Worm (Caenorhabditis elegans) whole organism, early embryonic: Measurements from ENCODE around the gene sre-3.
"Not testable (repeated sequence)": the region's sequence is repeated elsewhere in the genome, so short reads cannot be mapped to it uniquely, and the experiment has no call there.

Experiments used
- B0310.2 ChIP-seq: sonication (generic microtip); optimal IDR thresholded peaks from 2 replicates; lab custom pipeline; 2016; ENCODE audit warnings: mild to moderate bottlenecking, missing genetic modification characterization, missing compliant biosample characterization
- F13C5.2 ChIP-seq: sonication (generic microtip); optimal IDR thresholded peaks from 2 replicates; lab custom pipeline; 2017; ENCODE audit warnings: mild to moderate bottlenecking, missing genetic modification characterization, inconsistent platforms, missing compliant biosample characterization
- aly-1 ChIP-seq: sonication (generic microtip); optimal IDR thresholded peaks from 2 replicates; lab custom pipeline; 2016; ENCODE audit warnings: missing genetic modification characterization, missing compliant biosample characterization
- ama-1 ChIP-seq: fragments of 150-350 bp; optimal IDR thresholded peaks from 2 replicates; lab custom pipeline; 2014
- ceh-13 ChIP-seq: fragments of 200-800 bp; sonication (Bioruptor generic); optimal IDR thresholded peaks from 2 replicates; lab custom pipeline; 2018; ENCODE audit warnings: mild to moderate bottlenecking, missing genetic modification characterization, missing compliant biosample characterization
- ceh-36 ChIP-seq: sonication (generic microtip); optimal IDR thresholded peaks from 2 replicates; lab custom pipeline; 2016; ENCODE audit warnings: missing genetic modification characterization, inconsistent platforms, missing compliant biosample characterization
- ets-7 ChIP-seq: sonication (generic microtip); optimal IDR thresholded peaks from 2 replicates; lab custom pipeline; 2016; ENCODE audit warnings: missing genotype, missing genetic modification characterization, missing compliant biosample characterization
- flt-1 ChIP-seq: fragments of 200-800 bp; sonication (Bioruptor generic); IDR thresholded peaks from 2 replicates; pipeline ENCODE4 v1.3.6; 2022; ENCODE audit warnings: missing genetic modification characterization, missing compliant biosample characterization
- hmbx-1 ChIP-seq: sonication (generic microtip); optimal IDR thresholded peaks from 2 replicates; lab custom pipeline; 2016; ENCODE audit warnings: mild to moderate bottlenecking, missing genetic modification characterization, missing compliant biosample characterization
- hmg-4 ChIP-seq: fragments of 200-800 bp; sonication (Bioruptor generic); optimal IDR thresholded peaks from 2 replicates; lab custom pipeline; 2018; ENCODE audit warnings: mild to moderate bottlenecking, missing genetic modification characterization, missing compliant biosample characterization
- hnd-1 ChIP-seq: sonication (generic microtip); optimal IDR thresholded peaks from 2 replicates; lab custom pipeline; 2016; ENCODE audit warnings: missing genetic modification characterization, missing compliant biosample characterization
- pes-1 ChIP-seq: fragments of 200-800 bp; sonication (Bioruptor generic); IDR thresholded peaks from 2 replicates; pipeline ENCODE4 v1.3.6; 2022; ENCODE audit warnings: missing genetic modification reagents, missing genetic modification characterization, missing compliant biosample characterization
- scrt-1 ChIP-seq: fragments of 200-800 bp; sonication (Bioruptor generic); IDR thresholded peaks from 2 replicates; pipeline ENCODE4 v1.3.6; 2022; ENCODE audit warnings: missing genetic modification characterization, missing compliant biosample characterization
- sea-1 ChIP-seq: fragments of 200-800 bp; sonication (Bioruptor generic); conservative IDR thresholded peaks from 2 replicates; pipeline ENCODE4 v1.3.6; 2022; ENCODE audit warnings: missing genetic modification characterization, missing compliant biosample characterization
- tbx-11 ChIP-seq: fragments of 200-800 bp; sonication (Bioruptor generic); IDR thresholded peaks from 2 replicates; pipeline ENCODE4 v1.3.6; 2022; ENCODE audit warnings: missing genetic modification characterization, missing compliant biosample characterization
- tbx-37 ChIP-seq: fragments of 200-800 bp; sonication (Bioruptor generic); conservative IDR thresholded peaks from 2 replicates; pipeline ENCODE4 v1.3.6; 2022; ENCODE audit warnings: missing genetic modification reagents, missing genetic modification characterization, missing compliant biosample characterization
- tra-4 ChIP-seq: sonication (generic microtip); optimal IDR thresholded peaks from 2 replicates; lab custom pipeline; 2017; ENCODE audit warnings: missing genetic modification characterization, missing compliant biosample characterization

Gene sre-3

DNA sequence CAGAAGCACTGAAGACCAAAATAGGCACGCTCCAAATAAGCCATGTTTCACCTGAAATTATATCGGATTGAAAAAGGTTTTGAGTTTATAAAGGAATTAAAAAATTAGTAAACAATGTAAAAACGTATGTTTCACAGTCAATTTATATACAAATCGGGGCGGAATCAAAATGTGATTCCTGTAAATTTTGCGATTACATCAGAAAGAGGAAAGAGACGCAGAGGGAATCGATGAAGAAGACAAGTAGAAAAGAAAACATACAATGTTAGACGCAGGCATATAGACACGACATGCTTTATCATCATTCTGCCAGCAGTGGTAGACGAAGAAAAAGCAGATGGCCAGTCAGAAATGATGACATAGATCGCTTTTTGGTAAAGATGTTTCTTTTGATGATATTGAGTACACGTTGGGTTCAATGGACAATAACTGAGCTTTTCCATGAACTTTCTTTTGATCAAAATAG is 21.5 kb upstream of the sre-3 start, which contains the start of gene msra-1:
msra-1 (minus strand) TSS at position 51 of the 466 bp plus-strand sequence.
- TF ChIP-seq hmbx-1 (tag; lab: Kevin White, UChicago) = no peak

ce11 chrII:7368761-7369160 is 16.8 kb upstream of the sre-3 start, which contains the start of gene F43E2.6:
Gene F43E2.6, minus strand, starts transcription at chrII:7368861.
- TF ChIP-seq sea-1 (GFP tag; lab: Robert Waterston, UW) = no peak
- no peak for TF ChIP-seq ceh-13
- no peak for TF ChIP-seq pes-1
- TF ChIP-seq F13C5.2 (tag; lab: Kevin White, UChicago) = no peak
- no peak for TF ChIP-seq scrt-1 (GFP tag; lab: Robert Waterston, UW)
- no peak for TF ChIP-seq aly-1
- no peak for TF ChIP-seq B0310.2
- no peak for TF ChIP-seq hmg-4 (GFP tag; lab: Kevin White, UChicago)

ce11 chrII:7370195-7370594 is 15.3 kb upstream of the sre-3 start, which contains the start of gene F43E2.11:
Gene F43E2.11, minus strand, starts transcription at chrII:7370295.
- not testable (repeated sequence) for TF ChIP-seq tbx-37 (GFP tag; lab: Robert Waterston, UW); aly-1; ceh-13

DNA sequence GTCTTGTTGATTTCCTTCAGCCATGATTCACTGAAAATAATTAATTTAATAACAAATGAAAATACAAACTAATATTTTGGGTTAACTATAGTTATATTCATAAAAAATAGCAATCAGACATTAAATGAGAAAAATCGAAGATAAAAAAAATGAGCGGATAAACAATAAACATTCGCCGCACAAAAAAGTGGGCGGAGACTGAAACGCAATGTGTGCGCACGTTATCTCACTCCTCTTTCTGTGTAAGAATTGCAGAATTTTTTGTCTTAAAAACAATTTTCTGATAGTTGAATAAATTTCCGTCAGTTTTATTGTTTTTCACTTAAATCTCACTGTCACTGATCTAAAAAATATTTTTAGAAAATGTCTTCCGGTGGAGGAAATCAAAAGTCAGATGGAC is 11.4 kb upstream of the sre-3 start, which contains the start of the genes mtch-1 and rpb-4:
mtch-1 (minus strand) TSS at position 24 of the 400 bp plus-strand sequence.
rpb-4 (plus strand) TSS at position 353 of the 400 bp plus-strand sequence.
- TF ChIP-seq hmbx-1 (tag; lab: Kevin White, UChicago) = no peak
- TF ChIP-seq tbx-37 (GFP tag; lab: Robert Waterston, UW) = no peak

- TF ChIP-seq tra-4 = no peak
- no peak for TF ChIP-seq ceh-13
- no peak for TF ChIP-seq scrt-1 (GFP tag; lab: Robert Waterston, UW)
- no peak for TF ChIP-seq flt-1 (GFP tag; lab: Robert Waterston, UW)
- no peak for TF ChIP-seq tbx-37 (GFP tag; lab: Robert Waterston, UW)
- no peak for TF ChIP-seq tbx-11 (GFP tag; lab: Robert Waterston, UW)
- TF ChIP-seq hnd-1 (tag; lab: Kevin White, UChicago) = no peak
- TF ChIP-seq F13C5.2 (tag; lab: Kevin White, UChicago) = no peak
- TF ChIP-seq ets-7 = no peak
- TF ChIP-seq pes-1 = no peak
- TF ChIP-seq ama-1 (lab: Kevin White, UChicago) = no peak
- no peak for TF ChIP-seq hmg-4 (GFP tag; lab: Kevin White, UChicago)
Measured at ce11 chrII:7374980-7375379, 10.6 kb upstream of the sre-3 start, which contains the start of gene F43E2.1. Gene F43E2.1, plus strand, starts transcription at chrII:7375280.

DNA sequence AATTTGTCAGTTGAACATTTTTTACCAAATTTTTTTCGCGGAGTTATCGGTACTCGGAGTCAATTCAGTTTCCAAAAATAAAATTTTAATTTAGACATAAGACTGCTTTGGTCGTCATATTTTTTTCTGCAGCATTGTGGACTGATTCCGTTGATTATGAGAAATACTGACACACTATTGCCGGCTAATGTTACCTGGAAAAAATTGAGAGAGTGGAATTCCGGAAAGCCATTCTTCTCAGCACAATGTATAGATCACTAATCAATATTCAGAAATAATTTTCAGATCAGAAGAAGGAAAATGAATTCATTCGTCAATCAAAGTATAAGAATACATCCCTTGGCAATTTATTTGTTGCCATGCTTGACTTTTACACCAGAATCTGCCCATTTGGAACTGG is 6.5 kb upstream of the sre-3 start, which contains the start of gene C07D10.6:
C07D10.6 (plus strand) TSS at position 301 of the 400 bp plus-strand sequence.
- TF ChIP-seq ceh-36 (no peak), ets-7 (no peak), tra-4 (no peak), B0310.2 (no peak), ceh-13 (no peak), aly-1 (no peak), pes-1 (no peak), tbx-11 (GFP tag; lab: Robert Waterston, UW) (no peak), scrt-1 (GFP tag; lab: Robert Waterston, UW) (no peak), hmg-4 (GFP tag; lab: Kevin White, UChicago) (no peak)

DNA sequence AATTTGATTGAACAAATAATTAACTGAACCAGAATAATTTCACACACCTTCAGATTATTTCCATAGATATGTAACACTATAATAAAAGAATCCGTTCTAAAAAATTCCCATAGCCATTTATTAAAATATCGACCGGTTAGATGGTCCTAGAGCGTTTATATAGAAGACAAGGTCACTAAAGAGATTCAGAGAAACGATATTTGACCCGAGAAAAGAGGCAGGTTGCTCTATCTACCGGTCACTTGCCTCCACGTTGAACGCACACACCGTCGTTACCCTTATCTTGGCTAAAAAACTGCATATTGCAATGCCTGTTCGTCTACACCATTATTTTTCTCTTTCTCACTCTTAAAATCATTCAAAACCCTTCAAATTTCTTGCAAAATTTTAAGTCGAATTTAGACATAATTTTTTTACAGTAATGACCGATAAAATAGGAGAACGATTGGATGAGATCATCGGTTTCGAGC is 4.4 kb upstream of the sre-3 start, which contains the start of gene C07D10.5:
C07D10.5 (plus strand) TSS at position 420 of the 470 bp plus-strand sequence.
- TF ChIP-seq pes-1 (no peak), scrt-1 (GFP tag; lab: Robert Waterston, UW) (no peak), hmbx-1 (tag; lab: Kevin White, UChicago) (no peak), hmg-4 (GFP tag; lab: Kevin White, UChicago) (no peak), F13C5.2 (tag; lab: Kevin White, UChicago) (no peak), tra-4 (no peak), B0310.2 (no peak), sea-1 (GFP tag; lab: Robert Waterston, UW) (no peak), tbx-11 (GFP tag; lab: Robert Waterston, UW) (no peak), ceh-13 (no peak), hnd-1 (tag; lab: Kevin White, UChicago) (no peak), ceh-36 (no peak), tbx-37 (GFP tag; lab: Robert Waterston, UW) (no peak), aly-1 (no peak), flt-1 (GFP tag; lab: Robert Waterston, UW) (no peak), ets-7 (no peak), ama-1 (lab: Kevin White, UChicago) (no peak)

DNA sequence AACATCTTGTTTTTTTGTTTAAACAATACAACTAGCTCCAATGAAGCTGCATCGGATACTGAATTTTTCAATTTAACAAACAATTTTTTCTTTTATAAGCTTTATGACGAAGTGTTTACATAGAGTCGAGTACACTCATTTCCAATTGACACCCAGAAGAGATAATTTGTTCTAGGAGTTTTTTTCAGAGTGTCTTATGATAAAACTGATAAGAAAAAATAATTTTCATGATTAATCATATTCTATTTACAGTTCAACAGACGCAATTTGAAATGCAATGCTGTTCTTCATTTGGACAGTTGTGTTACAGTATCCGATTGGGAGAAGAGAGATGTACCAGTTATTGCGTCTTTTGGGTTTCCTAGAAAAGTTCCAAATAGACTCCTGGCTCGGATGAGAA is 3.6 kb upstream of the sre-3 start:
- TF ChIP-seq pes-1 = no peak

ce11 chrII:7390335-7390734 is 4.8 kb downstream of the sre-3 start:
- TF ChIP-seq B0310.2 = no peak
- no peak for TF ChIP-seq pes-1
- no peak for TF ChIP-seq tra-4
- TF ChIP-seq hmg-4 (GFP tag; lab: Kevin White, UChicago) = no peak
- no peak for TF ChIP-seq aly-1
- no peak for TF ChIP-seq hmbx-1 (tag; lab: Kevin White, UChicago)
- TF ChIP-seq tbx-11 (GFP tag; lab: Robert Waterston, UW) = no peak
- no peak for TF ChIP-seq tbx-37 (GFP tag; lab: Robert Waterston, UW)
- no peak for TF ChIP-seq flt-1 (GFP tag; lab: Robert Waterston, UW)
- TF ChIP-seq hnd-1 (tag; lab: Kevin White, UChicago) = no peak
- TF ChIP-seq F13C5.2 (tag; lab: Kevin White, UChicago) = no peak
- no peak for TF ChIP-seq ets-7
- no peak for TF ChIP-seq sea-1 (GFP tag; lab: Robert Waterston, UW)
- TF ChIP-seq ceh-36 = no peak
- no peak for TF ChIP-seq scrt-1 (GFP tag; lab: Robert Waterston, UW)
